Worm (Caenorhabditis elegans): ENCODE measurements around the gene fbxa-84.

- TF ChIP-seq ama-1 (optimal IDR thresholded peaks at IDR 0.05) (no peak), egl-27 (tag; optimal IDR thresholded peaks at IDR 0.05) (no peak), tbx-2 (tag; optimal IDR thresholded peaks at IDR 0.05) (no peak), skn-1 (tag; optimal IDR thresholded peaks at IDR 0.05) (no peak), egl-13 (tag; optimal IDR thresholded peaks at IDR 0.05) (no peak), zag-1 (tag; optimal IDR thresholded peaks at IDR 0.05) (no peak)
Measured at ce11 chrV:15181899-15182298, 341 bp upstream of the fbxa-84 start.

Measured in whole organism, L1 larva.